Fruit fly (Drosophila melanogaster) whole organism, embryonic: ENCODE data around the gene aru.
A peak's percentile ranks its signal among the peaks of the same experiment; 100 is the strongest.

Experiments used
- Adf1 ChIP-seq: fragments of 200-800 bp; sonication (Bioruptor generic); IDR thresholded peaks from 2 replicates; pipeline ENCODE4 v1.3.6; 2022; ENCODE audit warnings: missing biosample characterization, missing genetic modification characterization
- Bdp1 ChIP-seq: fragments of 200-800 bp; sonication (Bioruptor generic); optimal IDR thresholded peaks from 3 replicates; lab custom pipeline; 2016; ENCODE audit warnings: missing biosample characterization, missing genetic modification characterization
- Bgb ChIP-seq: fragments of 200-800 bp; sonication (Bioruptor generic); IDR thresholded peaks from 2 replicates; pipeline ENCODE4 v1.3.6; 2022; ENCODE audit warnings: missing biosample characterization, missing genetic modification characterization; ENCODE audit not compliant: partially characterized antibody
- CG10979 ChIP-seq: fragments of 200-800 bp; sonication (Bioruptor generic); optimal IDR thresholded peaks from 2 replicates; lab custom pipeline; 2018; ENCODE audit warnings: missing biosample characterization, mild to moderate bottlenecking, missing genetic modification characterization, moderate library complexity
- CG11696 ChIP-seq: fragments of 200-800 bp; sonication (Bioruptor generic); IDR thresholded peaks from 2 replicates; pipeline ENCODE4 v1.3.6; 2022; ENCODE audit warnings: missing biosample characterization, missing genetic modification characterization
- CG12391 ChIP-seq: fragments of 200-800 bp; sonication (Bioruptor generic); optimal IDR thresholded peaks from 3 replicates; lab custom pipeline; 2018; ENCODE audit warnings: missing biosample characterization, mild to moderate bottlenecking, missing genetic modification characterization, moderate library complexity
- CG12942 ChIP-seq: fragments of 200-800 bp; sonication (Bioruptor generic); optimal IDR thresholded peaks from 3 replicates; lab custom pipeline; 2016; ENCODE audit warnings: missing biosample characterization, missing genetic modification characterization
- CG13775 ChIP-seq: fragments of 200-800 bp; sonication (Bioruptor generic); optimal IDR thresholded peaks from 3 replicates; lab custom pipeline; 2017; ENCODE audit warnings: missing biosample characterization, mild to moderate bottlenecking, missing genetic modification characterization
- CG16815 ChIP-seq: fragments of 200-800 bp; sonication (Bioruptor generic); optimal IDR thresholded peaks from 3 replicates; lab custom pipeline; 2017; ENCODE audit warnings: missing biosample characterization, mild to moderate bottlenecking, missing genetic modification characterization
- CG17361 ChIP-seq: fragments of 200-800 bp; sonication (Bioruptor generic); IDR thresholded peaks from 3 replicates; pipeline ENCODE4 v1.3.6; 2022; ENCODE audit warnings: missing biosample characterization, missing genetic modification characterization
- CG17385 ChIP-seq: fragments of 200-800 bp; sonication (Bioruptor generic); optimal IDR thresholded peaks from 3 replicates; lab custom pipeline; 2018; ENCODE audit warnings: missing biosample characterization, mild to moderate bottlenecking, missing genetic modification characterization
- CG17802 ChIP-seq: fragments of 200-800 bp; sonication (Bioruptor generic); optimal IDR thresholded peaks from 2 replicates; lab custom pipeline; 2018; ENCODE audit warnings: missing biosample characterization, mild to moderate bottlenecking, missing genetic modification characterization, moderate library complexity
- CG18262 ChIP-seq: fragments of 200-800 bp; optimal IDR thresholded peaks from 3 replicates; lab custom pipeline; 2019; ENCODE audit warnings: missing biosample characterization, mild to moderate bottlenecking, missing genetic modification characterization, moderate library complexity
- CG2116 ChIP-seq: fragments of 200-800 bp; sonication (Bioruptor generic); optimal IDR thresholded peaks from 3 replicates; lab custom pipeline; 2018; ENCODE audit warnings: missing biosample characterization, mild to moderate bottlenecking, missing genetic modification characterization
- CG42726 ChIP-seq: fragments of 200-800 bp; sonication (Bioruptor generic); IDR thresholded peaks from 2 replicates; pipeline ENCODE4 v1.3.6; 2022; ENCODE audit warnings: missing biosample characterization, missing genetic modification characterization; ENCODE audit not compliant: partially characterized antibody
- CG4854 ChIP-seq: fragments of 200-800 bp; sonication (Bioruptor generic); optimal IDR thresholded peaks from 2 replicates; lab custom pipeline; 2016; ENCODE audit warnings: missing biosample characterization, missing genetic modification characterization, inconsistent platforms
- CG8359 ChIP-seq: fragments of 200-800 bp; sonication (Bioruptor generic); optimal IDR thresholded peaks from 2 replicates; lab custom pipeline; 2017; ENCODE audit warnings: missing biosample characterization, mild to moderate bottlenecking, missing genetic modification characterization, borderline replicate concordance
- Camta ChIP-seq: fragments of 200-800 bp; sonication (Bioruptor generic); optimal IDR thresholded peaks from 2 replicates; lab custom pipeline; 2016; ENCODE audit warnings: missing biosample characterization, missing genetic modification characterization
- CoRest ChIP-seq: fragments of 200-800 bp; sonication (Bioruptor generic); optimal IDR thresholded peaks from 3 replicates; lab custom pipeline; 2018; ENCODE audit warnings: missing biosample characterization, mild to moderate bottlenecking, missing genetic modification characterization, moderate library complexity
- Dad ChIP-seq: fragments of 200-800 bp; sonication (Bioruptor generic); optimal IDR thresholded peaks from 3 replicates; lab custom pipeline; 2016; ENCODE audit warnings: missing biosample characterization, missing genetic modification characterization
- Dip2 ChIP-seq: fragments of 200-800 bp; sonication (Bioruptor generic); IDR thresholded peaks from 2 replicates; pipeline ENCODE4 v1.3.6; 2022; ENCODE audit warnings: missing biosample characterization, missing genetic modification characterization
- GATAe ChIP-seq: fragments of 200-800 bp; sonication (Bioruptor generic); conservative IDR thresholded peaks from 2 replicates; pipeline ENCODE4 v1.3.6; 2022; ENCODE audit warnings: missing biosample characterization, missing genetic modification characterization
- HHEX ChIP-seq: fragments of 200-800 bp; sonication (Bioruptor generic); optimal IDR thresholded peaks from 3 replicates; lab custom pipeline; 2017; ENCODE audit warnings: missing biosample characterization, mild to moderate bottlenecking, missing genetic modification characterization, missing genetic modification reagents
- HmgZ ChIP-seq: fragments of 200-800 bp; sonication (Bioruptor generic); optimal IDR thresholded peaks from 2 replicates; lab custom pipeline; 2018; ENCODE audit warnings: missing biosample characterization, mild to moderate bottlenecking, missing genetic modification characterization
- NFAT ChIP-seq: fragments of 200-800 bp; sonication (Bioruptor generic); IDR thresholded peaks from 2 replicates; pipeline ENCODE4 v1.3.6; 2022; ENCODE audit warnings: missing biosample characterization, missing genetic modification characterization
- Sox102F ChIP-seq: fragments of 200-800 bp; sonication (Bioruptor generic); optimal IDR thresholded peaks from 2 replicates; lab custom pipeline; 2018; ENCODE audit warnings: missing biosample characterization, mild to moderate bottlenecking, missing genetic modification characterization, moderate library complexity
- Tbp ChIP-seq: fragments of >200 bp; optimal IDR thresholded peaks from 2 replicates; lab custom pipeline; 2018; ENCODE audit warnings: missing biosample characterization, missing genetic modification characterization
- bcd ChIP-seq: fragments of 200-800 bp; sonication (Bioruptor generic); optimal IDR thresholded peaks from 2 replicates; lab custom pipeline; 2017; ENCODE audit warnings: missing biosample characterization, mild to moderate bottlenecking, missing genetic modification characterization
- cad ChIP-seq: fragments of >200 bp; optimal IDR thresholded peaks from 2 replicates; lab custom pipeline; 2017; ENCODE audit warnings: missing biosample characterization, missing genetic modification characterization
- cas ChIP-seq: fragments of 200-800 bp; sonication (Bioruptor generic); IDR thresholded peaks from 2 replicates; pipeline ENCODE4 v1.3.6; 2022; ENCODE audit warnings: missing biosample characterization, missing genetic modification characterization
- chm ChIP-seq: fragments of 200-800 bp; sonication (Bioruptor generic); IDR thresholded peaks from 2 replicates; pipeline ENCODE4 v1.3.6; 2022; ENCODE audit warnings: missing biosample characterization, missing genetic modification characterization
- corto ChIP-seq: fragments of 200-800 bp; sonication (Bioruptor generic); optimal IDR thresholded peaks from 2 replicates; lab custom pipeline; 2016; ENCODE audit warnings: missing biosample characterization, mild to moderate bottlenecking, missing genetic modification characterization, moderate library complexity
- crp ChIP-seq, 2 experiments: fragments of 200-800 bp; sonication (Bioruptor generic); optimal IDR thresholded peaks; 2 replicates in 1 of 2; 3 replicates in 1 of 2; lab custom pipeline; 2017; ENCODE audit warnings: missing biosample characterization in 2 of 2, missing genetic modification characterization in 2 of 2, mild to moderate bottlenecking in 1 of 2, moderate library complexity in 1 of 2
- fd96Cb ChIP-seq: fragments of 200-800 bp; sonication (Bioruptor generic); optimal IDR thresholded peaks from 2 replicates; lab custom pipeline; 2018; ENCODE audit warnings: missing biosample characterization, mild to moderate bottlenecking, missing genetic modification characterization, moderate library complexity
- fru ChIP-seq: fragments of >200 bp; optimal IDR thresholded peaks from 2 replicates; lab custom pipeline; 2017
- gsb ChIP-seq: fragments of 200-800 bp; sonication (Bioruptor generic); IDR thresholded peaks from 2 replicates; pipeline ENCODE4 v1.3.6; 2022; ENCODE audit warnings: missing biosample characterization, missing genetic modification characterization
- h ChIP-seq: fragments of >200 bp; optimal IDR thresholded peaks from 2 replicates; lab custom pipeline; 2017
- ind ChIP-seq: fragments of 200-800 bp; sonication (Bioruptor generic); optimal IDR thresholded peaks from 3 replicates; lab custom pipeline; 2016; ENCODE audit warnings: missing biosample characterization, missing genetic modification characterization
- nmo ChIP-seq: fragments of 200-800 bp; sonication (Bioruptor generic); optimal IDR thresholded peaks from 2 replicates; lab custom pipeline; 2018; ENCODE audit warnings: missing biosample characterization, mild to moderate bottlenecking, missing genetic modification characterization, moderate library complexity
- oc ChIP-seq: fragments of 200-800 bp; sonication (Bioruptor generic); optimal IDR thresholded peaks from 2 replicates; lab custom pipeline; 2018; ENCODE audit warnings: missing biosample characterization, mild to moderate bottlenecking, missing genetic modification characterization, moderate library complexity
- pfk ChIP-seq: fragments of 200-800 bp; sonication (Bioruptor generic); optimal IDR thresholded peaks from 2 replicates; lab custom pipeline; 2018; ENCODE audit warnings: missing biosample characterization, mild to moderate bottlenecking, missing genetic modification characterization, moderate library complexity
- pita ChIP-seq: fragments of 200-800 bp; sonication (Bioruptor generic); optimal IDR thresholded peaks from 2 replicates; lab custom pipeline; 2017; ENCODE audit warnings: missing biosample characterization, mild to moderate bottlenecking, missing genetic modification characterization
- repo ChIP-seq: fragments of 200-800 bp; sonication (Bioruptor generic); optimal IDR thresholded peaks from 2 replicates; lab custom pipeline; 2016; ENCODE audit warnings: missing biosample characterization, missing genetic modification characterization
- sens-2 ChIP-seq: fragments of 200-800 bp; sonication (Bioruptor generic); IDR thresholded peaks from 2 replicates; pipeline ENCODE4 v1.3.6; 2022; ENCODE audit warnings: missing biosample characterization, missing genetic modification characterization
- slp2 ChIP-seq: fragments of 200-800 bp; sonication (Bioruptor generic); optimal IDR thresholded peaks from 2 replicates; lab custom pipeline; 2016; ENCODE audit warnings: missing biosample characterization, missing genetic modification characterization
- tgo ChIP-seq: fragments of 200-800 bp; sonication (Bioruptor generic); IDR thresholded peaks from 3 replicates; pipeline ENCODE4 v1.3.6; 2022; ENCODE audit warnings: missing biosample characterization, missing genetic modification characterization
- toy ChIP-seq: fragments of 200-800 bp; sonication (Bioruptor generic); IDR thresholded peaks from 2 replicates; pipeline ENCODE4 v1.3.6; 2022; ENCODE audit warnings: missing biosample characterization, missing genetic modification characterization
- tup ChIP-seq: fragments of 200-800 bp; sonication (Bioruptor generic); optimal IDR thresholded peaks from 2 replicates; lab custom pipeline; 2016; ENCODE audit warnings: missing biosample characterization, mild to moderate bottlenecking, missing genetic modification characterization, moderate library complexity
- tx ChIP-seq: fragments of 200-800 bp; sonication (Bioruptor generic); optimal IDR thresholded peaks from 2 replicates; lab custom pipeline; 2016; ENCODE audit warnings: missing biosample characterization, missing genetic modification characterization
- usp ChIP-seq: fragments of >200 bp; optimal IDR thresholded peaks from 2 replicates; lab custom pipeline; 2017; ENCODE audit warnings: missing biosample characterization, missing genetic modification characterization

Gene aru

DNA sequence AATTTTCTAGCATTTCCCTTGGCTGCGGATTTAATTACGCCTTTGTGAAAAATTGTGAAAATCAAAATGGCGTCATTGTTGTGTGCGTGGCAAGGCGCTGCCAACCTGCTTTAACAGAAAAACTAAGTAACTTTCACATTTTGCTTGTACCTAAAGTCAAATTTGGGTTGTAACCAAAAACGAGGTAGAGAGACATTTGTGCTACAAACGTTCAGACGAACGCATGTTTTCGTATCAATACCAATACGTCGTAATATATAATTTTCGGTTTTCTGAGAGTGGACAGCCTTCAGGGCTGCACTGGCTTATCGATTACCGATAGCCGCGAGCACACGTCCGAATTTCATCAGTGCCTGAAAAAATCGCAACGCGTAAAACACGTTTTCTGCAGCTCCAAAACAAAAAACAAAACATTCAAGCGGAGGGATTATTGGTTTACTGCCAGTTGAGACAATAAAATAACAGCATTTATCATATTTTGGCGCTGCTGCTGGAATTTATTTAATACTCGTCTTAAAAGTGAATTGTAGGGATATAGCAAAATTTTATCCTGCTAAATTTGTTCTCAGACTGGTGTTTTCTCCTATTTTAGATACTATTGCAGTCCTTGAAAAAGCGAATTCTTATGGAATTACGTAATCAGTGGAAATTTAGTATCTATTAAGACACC lies 2.7 kb upstream of the aru start (continued):
- peak; percentile 45 for TF ChIP-seq gsb (GFP tag; lab: Robert Waterston, UW)
- peak; percentile 68 for TF ChIP-seq nmo (GFP tag; lab: Kevin White, UChicago)
- peak; percentile 27 for TF ChIP-seq CG4854 (GFP tag; lab: Kevin White, UChicago)
- TF ChIP-seq corto (GFP tag; lab: Kevin White, UChicago), result no peak
- no peak; the same call in 1 of the 2 replicates for TF ChIP-seq Adf1 (GFP tag; lab: Robert Waterston, UW)
- TF ChIP-seq Bdp1 (GFP tag; lab: Kevin White, UChicago), result peak; percentile 62
- TF ChIP-seq cad, result no peak
- TF ChIP-seq slp2 (GFP tag; lab: Kevin White, UChicago), result peak; percentile 77
- peak; percentile 29 for TF ChIP-seq CG17385 (GFP tag; lab: Kevin White, UChicago)
- TF ChIP-seq Tbp, result no peak
- TF ChIP-seq CG42726 (GFP tag; lab: Robert Waterston, UW), result no peak
- no peak for TF ChIP-seq CG17361 (GFP tag; lab: Robert Waterston, UW)
- TF ChIP-seq repo (GFP tag; lab: Kevin White, UChicago), result peak; percentile 78
- TF ChIP-seq CG12942, result peak; percentile 74
- TF ChIP-seq sens-2 (GFP tag; lab: Robert Waterston, UW), result peak; percentile 41; the same call in 1 of the 2 replicates
- no peak for TF ChIP-seq usp (GFP tag; lab: Kevin White, UChicago)
- peak; percentile 78 for TF ChIP-seq ind (GFP tag; lab: Kevin White, UChicago)
- peak; percentile 68 for TF ChIP-seq tup (GFP tag; lab: Kevin White, UChicago)
- peak; percentile 43 for TF ChIP-seq HHEX (GFP tag; lab: Kevin White, UChicago)
- TF ChIP-seq CoRest (tag; lab: Kevin White, UChicago), result peak; percentile 76
- peak; percentile 48 for TF ChIP-seq CG10979
- TF ChIP-seq bcd, result peak; percentile 67
- TF ChIP-seq CG13775 (GFP tag; lab: Kevin White, UChicago), result peak; percentile 69
- TF ChIP-seq chm (GFP tag; lab: Robert Waterston, UW), result peak; percentile 79
- TF ChIP-seq tx, result peak; percentile 77
- TF ChIP-seq Dip2 (GFP tag; lab: Robert Waterston, UW), result no peak
- TF ChIP-seq CG8359 (GFP tag; lab: Kevin White, UChicago), result no peak
- peak; percentile 79 for TF ChIP-seq Dad
- TF ChIP-seq NFAT, result no peak
- peak; percentile 66; the same call in 2 of the 3 replicates for TF ChIP-seq tgo
- no peak for TF ChIP-seq GATAe
- TF ChIP-seq CG2116 (GFP tag; lab: Kevin White, UChicago), result peak; percentile 96
- TF ChIP-seq Sox102F (GFP tag; lab: Kevin White, UChicago), result peak; percentile 59
- peak; percentile 28; the same call in 1 of the 2 replicates for TF ChIP-seq Bgb (GFP tag; lab: Robert Waterston, UW)
- no peak for TF ChIP-seq CG17802
- peak; percentile 43 for TF ChIP-seq CG18262 (tag; lab: Kevin White, UChicago)
- 0 out of 2 replicates have a peak, but pooled peaks have one; percentile 31 for TF ChIP-seq CG11696 (GFP tag; lab: Robert Waterston, UW)
- TF ChIP-seq crp (GFP tag; optimal IDR thresholded peaks at IDR 0.05; lab: Kevin White, UChicago), result peak in 1 of 2 experiments; percentile 13
- TF ChIP-seq CG12391, result peak; percentile 59
- TF ChIP-seq pita (GFP tag; lab: Kevin White, UChicago), result no peak
- 0 out of 2 replicates have a peak, but pooled peaks have one; percentile 29 for TF ChIP-seq cas
- no peak for TF ChIP-seq toy (GFP tag; lab: Robert Waterston, UW)
- TF ChIP-seq pfk, result no peak
- peak; percentile 65 for TF ChIP-seq HmgZ (tag; lab: Kevin White, UChicago)
- peak; percentile 43 for TF ChIP-seq CG16815 (GFP tag; lab: Kevin White, UChicago)
- TF ChIP-seq fd96Cb (tag; lab: Kevin White, UChicago), result peak; percentile 52
- TF ChIP-seq fru (lab: Kevin White, UChicago), result no peak
- no peak for TF ChIP-seq h (lab: Kevin White, UChicago)
- peak; percentile 50 for TF ChIP-seq oc (tag; lab: Kevin White, UChicago)
- TF ChIP-seq Camta (GFP tag; lab: Kevin White, UChicago), result peak; percentile 73
